Worm (Caenorhabditis elegans) whole organism, L4/young adult: ENCODE measurements around the gene Y48A5A.1.

ENCODE experiments used
- W03F9.2 ChIP-seq: fragments of 150-350 bp; optimal IDR thresholded peaks from 2 replicates; lab custom pipeline; 2014; ENCODE audit warnings: missing biosample characterization, missing genetic modification characterization
- dao-5 ChIP-seq: sonication (generic microtip); optimal IDR thresholded peaks from 2 replicates; lab custom pipeline; 2016; ENCODE audit warnings: missing genotype, missing genetic modification characterization, moderate library complexity, missing compliant biosample characterization
- him-1 ChIP-seq: sonication (generic microtip); optimal IDR thresholded peaks from 2 replicates; lab custom pipeline; 2016; ENCODE audit warnings: missing genotype, missing genetic modification reagents, missing genetic modification characterization, missing compliant biosample characterization

The Y48A5A.1 gene

ce11 chrIV:1965135-1965534 is at the start of gene Y48A5A.1:
Gene Y48A5A.1 (plus strand): TSS chrIV:1965481.
- TF ChIP-seq him-1 (tag; lab: Kevin White, UChicago): no peak
- TF ChIP-seq W03F9.2 (tag; lab: Kevin White, UChicago): no peak
- no peak for TF ChIP-seq dao-5 (tag; lab: Kevin White, UChicago)

ce11 chrIV:1915549-1915948 is 49.7 kb upstream of the Y48A5A.1 start:
- TF ChIP-seq dao-5 (tag; lab: Kevin White, UChicago): no peak
- TF ChIP-seq W03F9.2 (tag; lab: Kevin White, UChicago): no peak
- TF ChIP-seq him-1 (tag; lab: Kevin White, UChicago): no peak

ce11 chrIV:1916247-1916646 is 49.0 kb upstream of the Y48A5A.1 start:
- TF ChIP-seq him-1 (tag; lab: Kevin White, UChicago): no peak
- TF ChIP-seq dao-5 (tag; lab: Kevin White, UChicago): no peak
- no peak for TF ChIP-seq W03F9.2 (tag; lab: Kevin White, UChicago)

ce11 chrIV:1917819-1918218 is 47.5 kb upstream of the Y48A5A.1 start, which contains the start of gene elt-6:
Gene elt-6 (plus strand): TSS chrIV:1917977.
- TF ChIP-seq him-1 (tag; lab: Kevin White, UChicago) (no peak), dao-5 (tag; lab: Kevin White, UChicago) (no peak), W03F9.2 (tag; lab: Kevin White, UChicago) (no peak)

- no peak for TF ChIP-seq W03F9.2 (tag; lab: Kevin White, UChicago)
- no peak for TF ChIP-seq him-1 (tag; lab: Kevin White, UChicago)
- no peak for TF ChIP-seq dao-5 (tag; lab: Kevin White, UChicago)
These were observed 44.8 kb upstream of the Y48A5A.1 start for ce11 chrIV:1920513-1920912.

- TF ChIP-seq him-1 (tag; lab: Kevin White, UChicago) (no peak), W03F9.2 (tag; lab: Kevin White, UChicago) (no peak), dao-5 (tag; lab: Kevin White, UChicago) (no peak)
These were observed 41.6 kb upstream of the Y48A5A.1 start, which contains the start of gene denn-4 for ce11 chrIV:1923722-1924121. Gene denn-4 (plus strand): TSS chrIV:1924001.

ce11 chrIV:1924178-1924577 is 41.1 kb upstream of the Y48A5A.1 start:
- no peak for TF ChIP-seq dao-5 (tag; lab: Kevin White, UChicago)

ce11 chrIV:1945200-1945599 is 20.1 kb upstream of the Y48A5A.1 start:
- TF ChIP-seq W03F9.2 (tag; lab: Kevin White, UChicago) (no peak), him-1 (tag; lab: Kevin White, UChicago) (no peak), dao-5 (tag; lab: Kevin White, UChicago) (no peak)

- no peak for TF ChIP-seq W03F9.2 (tag; lab: Kevin White, UChicago)
- TF ChIP-seq dao-5 (tag; lab: Kevin White, UChicago): no peak
- no peak for TF ChIP-seq him-1 (tag; lab: Kevin White, UChicago)
These were observed 17.4 kb upstream of the Y48A5A.1 start, which contains the start of gene tsen-54 for ce11 chrIV:1947891-1948290. Gene tsen-54 (plus strand): TSS chrIV:1948191.

- TF ChIP-seq him-1 (tag; lab: Kevin White, UChicago) (no peak), W03F9.2 (tag; lab: Kevin White, UChicago) (no peak), dao-5 (tag; lab: Kevin White, UChicago) (no peak)
These were observed 13.0 kb upstream of the Y48A5A.1 start for ce11 chrIV:1952312-1952711.

ce11 chrIV:1953132-1953629 is 12.1 kb upstream of the Y48A5A.1 start, which contains the start of gene F52C12.2:
Gene F52C12.2 (plus strand): TSS chrIV:1953579.
- TF ChIP-seq dao-5 (tag; lab: Kevin White, UChicago): no peak
- TF ChIP-seq him-1 (tag; lab: Kevin White, UChicago): no peak
- no peak for TF ChIP-seq W03F9.2 (tag; lab: Kevin White, UChicago)

ce11 chrIV:1956411-1956810 is 8.9 kb upstream of the Y48A5A.1 start, which contains the start of gene F52C12.6:
Gene F52C12.6 (plus strand): TSS chrIV:1956711.
- TF ChIP-seq W03F9.2 (tag; lab: Kevin White, UChicago): no peak
- TF ChIP-seq him-1 (tag; lab: Kevin White, UChicago): no peak
- no peak for TF ChIP-seq dao-5 (tag; lab: Kevin White, UChicago)

ce11 chrIV:1959554-1959953 is 5.7 kb upstream of the Y48A5A.1 start, which contains the start of gene tdpo-1:
Gene tdpo-1 (plus strand): TSS chrIV:1959854.
- TF ChIP-seq him-1 (tag; lab: Kevin White, UChicago): no peak
- TF ChIP-seq W03F9.2 (tag; lab: Kevin White, UChicago): no peak
- no peak for TF ChIP-seq dao-5 (tag; lab: Kevin White, UChicago)

ce11 chrIV:1963247-1963646 is 2.0 kb upstream of the Y48A5A.1 start, which contains the start of gene ulp-3:
Gene ulp-3 (plus strand): TSS chrIV:1963634.
- TF ChIP-seq W03F9.2 (tag; lab: Kevin White, UChicago) (no peak), him-1 (tag; lab: Kevin White, UChicago) (no peak), dao-5 (tag; lab: Kevin White, UChicago) (no peak)
